Fruit fly (Drosophila melanogaster) whole organism, prepupa: ENCODE measurements around the gene PK2-R1.

Experiments
- CG10631 ChIP-seq: fragments of 200-800 bp; sonication (Bioruptor generic); optimal IDR thresholded peaks from 2 replicates; lab custom pipeline; 2016; ENCODE audit warnings: missing biosample characterization, missing genetic modification characterization
- CG11294 ChIP-seq: fragments of 200-800 bp; sonication (Bioruptor generic); IDR thresholded peaks from 2 replicates; pipeline ENCODE4 v1.3.6; 2022; ENCODE audit warnings: missing biosample characterization, missing genetic modification characterization
- CG11762 ChIP-seq: fragments of 200-800 bp; sonication (Bioruptor generic); optimal IDR thresholded peaks from 3 replicates; lab custom pipeline; 2016; ENCODE audit warnings: missing biosample characterization, missing genetic modification characterization; ENCODE audit not compliant: insufficient read depth
- CG11902 ChIP-seq: fragments of 200-800 bp; sonication (Bioruptor generic); optimal IDR thresholded peaks from 3 replicates; lab custom pipeline; 2016; ENCODE audit warnings: missing biosample characterization, missing genetic modification characterization
- CG15336 ChIP-seq: fragments of 200-800 bp; sonication (Bioruptor generic); IDR thresholded peaks from 2 replicates; pipeline ENCODE4 v1.3.6; 2022; ENCODE audit warnings: missing biosample characterization, missing genetic modification characterization
- CG1621 ChIP-seq: fragments of 200-800 bp; sonication (Bioruptor generic); optimal IDR thresholded peaks from 3 replicates; lab custom pipeline; 2018; ENCODE audit warnings: missing biosample characterization, mild to moderate bottlenecking, missing genetic modification characterization
- CG16779 ChIP-seq: fragments of 200-800 bp; sonication (Bioruptor generic); optimal IDR thresholded peaks from 3 replicates; lab custom pipeline; 2017; ENCODE audit warnings: missing biosample characterization, mild to moderate bottlenecking, missing genetic modification characterization
- CG31627 ChIP-seq: fragments of 200-800 bp; sonication (Bioruptor generic); optimal IDR thresholded peaks from 3 replicates; lab custom pipeline; 2016; ENCODE audit warnings: missing biosample characterization, missing genetic modification characterization
- CG34406 ChIP-seq: fragments of 200-800 bp; sonication (Bioruptor generic); optimal IDR thresholded peaks from 3 replicates; lab custom pipeline; 2016; ENCODE audit warnings: missing biosample characterization, missing genetic modification characterization
- CG3919 ChIP-seq: fragments of 200-800 bp; sonication (Bioruptor generic); optimal IDR thresholded peaks from 3 replicates; lab custom pipeline; 2016; ENCODE audit warnings: missing biosample characterization, missing genetic modification characterization
- CG4318 ChIP-seq: fragments of 200-800 bp; sonication (Bioruptor generic); optimal IDR thresholded peaks from 3 replicates; lab custom pipeline; 2017; ENCODE audit warnings: missing biosample characterization, mild to moderate bottlenecking, missing genetic modification characterization
- CG6163 ChIP-seq: fragments of 200-800 bp; sonication (Bioruptor generic); IDR thresholded peaks from 3 replicates; pipeline ENCODE4 v1.3.6; 2022; ENCODE audit warnings: missing biosample characterization, missing genetic modification characterization
- CG6854 ChIP-seq: fragments of 200-800 bp; sonication (Bioruptor generic); optimal IDR thresholded peaks from 2 replicates; lab custom pipeline; 2017; ENCODE audit warnings: missing biosample characterization, mild to moderate bottlenecking, missing genetic modification characterization
- CG7368 ChIP-seq: fragments of 200-800 bp; sonication (Bioruptor generic); optimal IDR thresholded peaks from 3 replicates; lab custom pipeline; 2016; ENCODE audit warnings: missing biosample characterization, missing genetic modification characterization
- CG8119 ChIP-seq: fragments of 200-800 bp; sonication (Bioruptor generic); IDR thresholded peaks from 3 replicates; pipeline ENCODE4 v1.3.6; 2022; ENCODE audit warnings: missing biosample characterization, missing genetic modification characterization
- CG8319 ChIP-seq: fragments of 200-800 bp; sonication (Bioruptor generic); optimal IDR thresholded peaks from 3 replicates; lab custom pipeline; 2016; ENCODE audit warnings: missing biosample characterization, missing genetic modification characterization
- CG8632 ChIP-seq: fragments of 200-800 bp; sonication (Bioruptor generic); optimal IDR thresholded peaks from 3 replicates; lab custom pipeline; 2016; ENCODE audit warnings: missing biosample characterization, missing genetic modification characterization
- Eip75B ChIP-seq: fragments of 200-800 bp; sonication (Bioruptor generic); optimal IDR thresholded peaks from 3 replicates; lab custom pipeline; 2016; ENCODE audit warnings: missing biosample characterization, missing genetic modification characterization
- Eip78C ChIP-seq: fragments of 200-800 bp; sonication (Bioruptor generic); peaks from one replicate; lab custom pipeline; 2016; ENCODE audit warnings: missing biosample characterization, missing genetic modification characterization
- Ets21C ChIP-seq: fragments of 200-800 bp; sonication (Bioruptor generic); optimal IDR thresholded peaks from 3 replicates; lab custom pipeline; 2016; ENCODE audit warnings: missing biosample characterization, missing genetic modification characterization
- Ets96B ChIP-seq: fragments of 200-800 bp; optimal IDR thresholded peaks from 2 replicates; lab custom pipeline; 2019; ENCODE audit warnings: missing biosample characterization, mild to moderate bottlenecking, missing genetic modification characterization, moderate library complexity
- Hr38 ChIP-seq: sonication (Bioruptor generic); optimal IDR thresholded peaks from 2 replicates; lab custom pipeline; 2016; ENCODE audit warnings: missing biosample characterization, missing genetic modification characterization
- Hr39 ChIP-seq: fragments of 200-800 bp; sonication (Bioruptor generic); optimal IDR thresholded peaks from 2 replicates; lab custom pipeline; 2016; ENCODE audit warnings: missing biosample characterization, missing genetic modification characterization
- Hr4 ChIP-seq: fragments of 200-800 bp; sonication (Bioruptor generic); optimal IDR thresholded peaks from 3 replicates; lab custom pipeline; 2016; ENCODE audit warnings: missing biosample characterization, missing genetic modification characterization
- Met ChIP-seq: fragments of 200-800 bp; sonication (Bioruptor generic); optimal IDR thresholded peaks from 3 replicates; lab custom pipeline; 2016; ENCODE audit warnings: missing biosample characterization, missing genetic modification characterization
- Sox102F ChIP-seq: fragments of 200-800 bp; sonication (Bioruptor generic); optimal IDR thresholded peaks from 2 replicates; lab custom pipeline; 2016; ENCODE audit warnings: missing biosample characterization, mild to moderate bottlenecking, missing genetic modification characterization
- Sox14 ChIP-seq: fragments of 200-800 bp; sonication (Bioruptor generic); optimal IDR thresholded peaks from 3 replicates; lab custom pipeline; 2016; ENCODE audit warnings: missing biosample characterization, missing genetic modification characterization
- cyc ChIP-seq: fragments of 200-800 bp; sonication (Bioruptor generic); optimal IDR thresholded peaks from 3 replicates; lab custom pipeline; 2016; ENCODE audit warnings: missing biosample characterization, missing genetic modification characterization
- esn ChIP-seq: fragments of 200-800 bp; sonication (Bioruptor generic); optimal IDR thresholded peaks from 2 replicates; lab custom pipeline; 2016; ENCODE audit warnings: missing biosample characterization, mild to moderate bottlenecking, missing genetic modification characterization, moderate library complexity
- fkh ChIP-seq: fragments of 200-800 bp; sonication (Bioruptor generic); optimal IDR thresholded peaks from 3 replicates; lab custom pipeline; 2017; ENCODE audit warnings: missing biosample characterization, mild to moderate bottlenecking, missing genetic modification characterization, moderate library complexity
- lz ChIP-seq: fragments of 200-800 bp; sonication (Bioruptor generic); optimal IDR thresholded peaks from 3 replicates; lab custom pipeline; 2016; ENCODE audit warnings: missing biosample characterization, missing genetic modification characterization
- pdm3 ChIP-seq: fragments of 200-800 bp; sonication (Bioruptor generic); optimal IDR thresholded peaks from 3 replicates; lab custom pipeline; 2016; ENCODE audit warnings: missing biosample characterization, missing genetic modification characterization
- salr ChIP-seq, 2 experiments: fragments of 200-800 bp; sonication (Bioruptor generic); optimal IDR thresholded peaks; 3 replicates each; lab custom pipeline; 2016 to 2018; ENCODE audit warnings: missing biosample characterization in 2 of 2, missing genetic modification characterization in 2 of 2, mild to moderate bottlenecking in 1 of 2
- spab ChIP-seq: fragments of 200-800 bp; sonication (Bioruptor generic); optimal IDR thresholded peaks from 2 replicates; lab custom pipeline; 2017; ENCODE audit warnings: missing biosample characterization, mild to moderate bottlenecking, missing genetic modification characterization, missing genetic modification reagents
- ss ChIP-seq, 2 experiments: fragments of 200-800 bp; sonication (Bioruptor generic); optimal IDR thresholded peaks; 2 replicates in 1 of 2; 3 replicates in 1 of 2; lab custom pipeline; 2017 to 2018; ENCODE audit warnings: mild to moderate bottlenecking in 2 of 2, missing biosample characterization in 2 of 2, missing genetic modification characterization in 2 of 2, moderate library complexity in 1 of 2
- svp ChIP-seq: fragments of 200-800 bp; sonication (Bioruptor generic); peaks from one replicate; lab custom pipeline; 2016; ENCODE audit warnings: missing biosample characterization, missing genetic modification characterization

Gene PK2-R1

dm6 chr3R:13381744-13382435 lies 43.8 kb downstream of the PK2-R1 start, which contains the start of the genes mRpS21 and Droj2 (continued):
- no peak for TF ChIP-seq CG3919 (GFP tag; lab: Kevin White, UChicago)
- no peak for TF ChIP-seq salr (GFP tag; optimal IDR thresholded peaks at IDR 0.05; lab: Kevin White, UChicago)
- TF ChIP-seq Hr39 (GFP tag; lab: Kevin White, UChicago) = peak; percentile 41
- TF ChIP-seq cyc = peak; percentile 8
- no peak for TF ChIP-seq CG16779 (tag; lab: Kevin White, UChicago)
- peak; percentile 29 for TF ChIP-seq lz (GFP tag; lab: Kevin White, UChicago)
- no peak for TF ChIP-seq CG8319 (GFP tag; lab: Kevin White, UChicago)
- TF ChIP-seq Ets21C (GFP tag; lab: Kevin White, UChicago) = peak; percentile 41
- no peak for TF ChIP-seq CG11294
- peak; percentile 11 for TF ChIP-seq Ets96B (tag; lab: Kevin White, UChicago)
- peak; percentile 14 to 55 for TF ChIP-seq ss (GFP tag; optimal IDR thresholded peaks at IDR 0.05; lab: Kevin White, UChicago)
- no peak for TF ChIP-seq CG1621 (tag; lab: Kevin White, UChicago)
- TF ChIP-seq svp (GFP tag; lab: Kevin White, UChicago) = no peak
- TF ChIP-seq spab (GFP tag; lab: Kevin White, UChicago) = no peak
- no peak for TF ChIP-seq Hr38 (GFP tag; lab: Kevin White, UChicago)
- peak; percentile 44 for TF ChIP-seq Met (GFP tag; lab: Kevin White, UChicago)
- peak; percentile 19 for TF ChIP-seq CG6854 (GFP tag; lab: Kevin White, UChicago)
- TF ChIP-seq Hr4 (GFP tag; lab: Kevin White, UChicago) = peak; percentile 60
- TF ChIP-seq Eip78C (GFP tag; lab: Kevin White, UChicago) = peak; percentile 81
- TF ChIP-seq CG31627 (GFP tag; lab: Kevin White, UChicago) = peak; percentile 51
- no peak for TF ChIP-seq CG34406 (GFP tag; lab: Kevin White, UChicago)
- TF ChIP-seq Eip75B = peak; percentile 23
- no peak for TF ChIP-seq CG8119 (GFP tag; lab: Robert Waterston, UW)
- peak; percentile 32 for TF ChIP-seq esn
- TF ChIP-seq, all 60 proteins: peak for 25

dm6 chr3R:13382656-13383142 lies 44.6 kb downstream of the PK2-R1 start:
- TF ChIP-seq cyc (no peak), CG8319 (GFP tag; lab: Kevin White, UChicago) (no peak), CG1621 (tag; lab: Kevin White, UChicago) (peak; percentile 56), Sox14 (GFP tag; lab: Kevin White, UChicago) (peak; percentile 3), CG11762 (no peak), esn (peak; percentile 1), CG6163 (GFP tag; lab: Robert Waterston, UW) (no peak), CG15336 (GFP tag; lab: Robert Waterston, UW) (peak; percentile 63; the same call in 1 of the 2 replicates), fkh (GFP tag; lab: Kevin White, UChicago) (no peak), Eip75B (no peak), Hr38 (GFP tag; lab: Kevin White, UChicago) (no peak), pdm3 (GFP tag; lab: Kevin White, UChicago) (no peak), CG4318 (GFP tag; lab: Kevin White, UChicago) (no peak), ss (GFP tag; optimal IDR thresholded peaks at IDR 0.05; lab: Kevin White, UChicago) (no peak), CG8119 (GFP tag; lab: Robert Waterston, UW) (no peak)

DNA sequence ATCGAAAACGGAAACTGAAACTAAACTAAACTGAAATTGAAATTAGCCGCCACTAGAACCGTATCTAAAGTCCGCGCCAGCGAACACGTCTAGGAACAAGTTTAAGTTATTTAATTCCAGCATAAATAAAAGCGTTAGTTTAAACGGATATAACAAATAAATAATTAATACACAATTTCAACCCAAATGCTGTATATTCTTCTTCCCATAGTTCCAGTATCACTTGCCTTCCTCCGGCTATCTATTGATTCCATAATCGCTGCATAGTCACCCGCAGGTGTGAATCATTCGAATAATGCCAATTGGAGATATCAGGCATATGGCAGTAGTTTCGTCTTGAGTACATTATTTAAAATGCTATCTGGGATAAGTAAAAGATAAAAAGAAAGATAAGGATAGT lies 47.0 kb downstream of the PK2-R1 start:
- TF ChIP-seq CG11902 (GFP tag; lab: Kevin White, UChicago) (no peak), CG8632 (no peak), CG6163 (GFP tag; lab: Robert Waterston, UW) (no peak), pdm3 (GFP tag; lab: Kevin White, UChicago) (no peak), Sox102F (GFP tag; lab: Kevin White, UChicago) (no peak), CG7368 (no peak), Ets96B (tag; lab: Kevin White, UChicago) (no peak), CG10631 (no peak), Eip75B (no peak)
